Fruit fly (Drosophila melanogaster): ENCODE results near the gene GstD10.

Gene GstD10

dm6 chr3R:12356044-12356443 is 9.5 kb downstream of the GstD10 start, which contains the start of gene MBD-R2:
MBD-R2 (minus strand) TSS chr3R:12356265.
- TF ChIP-seq sage (GFP tag; optimal IDR thresholded peaks at IDR 0.05), result peak; percentile 12
- no peak for TF ChIP-seq foxo (GFP tag; optimal IDR thresholded peaks at IDR 0.05)
- TF ChIP-seq CrebA (GFP tag; optimal IDR thresholded peaks at IDR 0.05; ENCODE audit: borderline replicate concordance), result no peak
- TF ChIP-seq Rel (GFP tag; optimal IDR thresholded peaks at IDR 0.05), result no peak
- peak; percentile 22 for TF ChIP-seq Rel (tag; optimal IDR thresholded peaks at IDR 0.05)

dm6 chr3R:12352003-12352402 is 13.5 kb downstream of the GstD10 start, which contains the start of gene CG10041:
CG10041 (minus strand) TSS chr3R:12352103.
- no peak for TF ChIP-seq CrebA (GFP tag; optimal IDR thresholded peaks at IDR 0.05; ENCODE audit: borderline replicate concordance)
- TF ChIP-seq Vsx2 (GFP tag; optimal IDR thresholded peaks at IDR 0.05; ENCODE audit: partially characterized antibody), result no peak
- no peak for TF ChIP-seq CG32264 (GFP tag; optimal IDR thresholded peaks at IDR 0.05)
- no peak for TF ChIP-seq GATAd (GFP tag; optimal IDR thresholded peaks at IDR 0.05)
- TF ChIP-seq Hr78 (GFP tag; optimal IDR thresholded peaks at IDR 0.05), result no peak
- no peak for TF ChIP-seq dsf (GFP tag; optimal IDR thresholded peaks at IDR 0.05; ENCODE audit: borderline replicate concordance)
- TF ChIP-seq Sp1 (GFP tag; optimal IDR thresholded peaks at IDR 0.05), result no peak
- no peak for TF ChIP-seq CG9705 (GFP tag; optimal IDR thresholded peaks at IDR 0.05)
- no peak for TF ChIP-seq lola (GFP tag; optimal IDR thresholded peaks at IDR 0.05)
- no peak for TF ChIP-seq N (GFP tag; optimal IDR thresholded peaks at IDR 0.05)

- no peak for TF ChIP-seq Dif (GFP tag; optimal IDR thresholded peaks at IDR 0.05; ENCODE audit: partially characterized antibody)
- peak in 1 of 2 experiments; percentile 54 for TF ChIP-seq foxo (GFP tag; optimal IDR thresholded peaks at IDR 0.05)
- TF ChIP-seq Hr78 (GFP tag; optimal IDR thresholded peaks at IDR 0.05), result no peak
- TF ChIP-seq psq (GFP tag; optimal IDR thresholded peaks at IDR 0.05), result no peak
- TF ChIP-seq dsf (GFP tag; optimal IDR thresholded peaks at IDR 0.05; ENCODE audit: borderline replicate concordance), result no peak
- no peak for TF ChIP-seq Jra (GFP tag; optimal IDR thresholded peaks at IDR 0.05)
- no peak for TF ChIP-seq lola (GFP tag; optimal IDR thresholded peaks at IDR 0.05)
- TF ChIP-seq Dfd (GFP tag; optimal IDR thresholded peaks at IDR 0.05), result no peak
- TF ChIP-seq CG9705 (GFP tag; optimal IDR thresholded peaks at IDR 0.05), result no peak
- no peak for TF ChIP-seq woc (GFP tag; optimal IDR thresholded peaks at IDR 0.05)
- TF ChIP-seq Myc (optimal IDR thresholded peaks at IDR 0.05), result no peak
- TF ChIP-seq sv (GFP tag; optimal IDR thresholded peaks at IDR 0.05), result no peak
- TF ChIP-seq rgr (GFP tag; optimal IDR thresholded peaks at IDR 0.05), result peak; percentile 42
- TF ChIP-seq dl (GFP tag; optimal IDR thresholded peaks at IDR 0.05; ENCODE audit: insufficient read depth in 1 of 2, partially characterized antibody in 2 of 2), result no peak
- TF ChIP-seq CrebA (GFP tag; optimal IDR thresholded peaks at IDR 0.05; ENCODE audit: borderline replicate concordance), result no peak
- no peak for TF ChIP-seq dmrt93B (GFP tag; optimal IDR thresholded peaks at IDR 0.05)
- TF ChIP-seq ey (GFP tag; optimal IDR thresholded peaks at IDR 0.05), result no peak
- no peak for TF ChIP-seq Hnf4 (GFP tag; optimal IDR thresholded peaks at IDR 0.05)
- TF ChIP-seq tai (GFP tag; optimal IDR thresholded peaks at IDR 0.05), result no peak
- no peak for TF ChIP-seq Mio (GFP tag; optimal IDR thresholded peaks at IDR 0.05)
- TF ChIP-seq HLH106 (tag; optimal IDR thresholded peaks at IDR 0.05), result peak; percentile 25
- TF ChIP-seq N (GFP tag; optimal IDR thresholded peaks at IDR 0.05), result no peak
- peak; percentile 43 for TF ChIP-seq h (GFP tag; optimal IDR thresholded peaks at IDR 0.05)
- no peak for TF ChIP-seq brk (GFP tag; optimal IDR thresholded peaks at IDR 0.05)
- no peak for TF ChIP-seq jim (GFP tag; optimal IDR thresholded peaks at IDR 0.05)
- no peak for TF ChIP-seq fru (GFP tag; optimal IDR thresholded peaks at IDR 0.05)
- peak; percentile 6 for TF ChIP-seq GATAd (GFP tag; optimal IDR thresholded peaks at IDR 0.05)
- no peak for TF ChIP-seq Vsx2 (GFP tag; optimal IDR thresholded peaks at IDR 0.05; ENCODE audit: partially characterized antibody)
- no peak for TF ChIP-seq pan (optimal IDR thresholded peaks at IDR 0.05)
- TF ChIP-seq sage (GFP tag; optimal IDR thresholded peaks at IDR 0.05), result peak; percentile 40
- TF ChIP-seq Sp1 (GFP tag; optimal IDR thresholded peaks at IDR 0.05), result no peak
- no peak for TF ChIP-seq Abd-B (GFP tag; optimal IDR thresholded peaks at IDR 0.05)
- no peak for TF ChIP-seq br (GFP tag; optimal IDR thresholded peaks at IDR 0.05)
- no peak for TF ChIP-seq OdsH (GFP tag; optimal IDR thresholded peaks at IDR 0.05)
- no peak for TF ChIP-seq Rel (GFP tag; optimal IDR thresholded peaks at IDR 0.05)
- peak; percentile 99 for TF ChIP-seq Rel (tag; optimal IDR thresholded peaks at IDR 0.05)
- TF ChIP-seq usp (GFP tag; optimal IDR thresholded peaks at IDR 0.05), result no peak
- TF ChIP-seq Hr83 (GFP tag; optimal IDR thresholded peaks at IDR 0.05; ENCODE audit: poor library complexity, severe bottlenecking), result peak; percentile 64
- TF ChIP-seq CG32264 (GFP tag; optimal IDR thresholded peaks at IDR 0.05), result no peak
Observed at dm6 chr3R:12350497-12350896, 15.0 kb downstream of the GstD10 start, which contains the start of gene CG10038. CG10038 (minus strand) TSS chr3R:12350644.
